Worm (Caenorhabditis elegans) whole organism, L3 larva: ENCODE measurements around the gene sre-5.

ENCODE experiments used
- R02D3.7 ChIP-seq: fragments of 150-350 bp; optimal IDR thresholded peaks from 2 replicates; lab custom pipeline; 2014; ENCODE audit warnings: missing biosample characterization, missing genetic modification characterization
- aly-2 ChIP-seq: fragments of 150-350 bp; optimal IDR thresholded peaks from 2 replicates; lab custom pipeline; 2014; ENCODE audit warnings: missing biosample characterization, missing genetic modification characterization
- ama-1 ChIP-seq: fragments of 150-350 bp; optimal IDR thresholded peaks from 2 replicates; lab custom pipeline; 2018
- ceh-16 ChIP-seq: sonication (generic microtip); optimal IDR thresholded peaks from 2 replicates; lab custom pipeline; 2017; ENCODE audit warnings: missing biosample characterization, missing genetic modification characterization
- ceh-28 ChIP-seq: fragments of 150-350 bp; optimal IDR thresholded peaks from 2 replicates; lab custom pipeline; 2014; ENCODE audit warnings: missing biosample characterization, missing genetic modification reagents, missing genetic modification characterization
- ceh-82 ChIP-seq: fragments of 150-350 bp; optimal IDR thresholded peaks from 2 replicates; lab custom pipeline; 2014; ENCODE audit warnings: missing biosample characterization, missing genetic modification characterization
- ceh-9 ChIP-seq: sonication (generic microtip); optimal IDR thresholded peaks from 2 replicates; lab custom pipeline; 2018; ENCODE audit warnings: missing biosample characterization, missing genetic modification characterization
- daf-12 ChIP-seq: fragments of 150-350 bp; optimal IDR thresholded peaks from 2 replicates; lab custom pipeline; 2014; ENCODE audit warnings: missing biosample characterization, missing genetic modification reagents, missing genetic modification characterization
- egl-27 ChIP-seq: sonication (generic microtip); optimal IDR thresholded peaks from 4 replicates; lab custom pipeline; 2017; ENCODE audit warnings: missing biosample characterization, missing genetic modification reagents, missing genetic modification characterization
- egl-5 ChIP-seq: fragments of 150-350 bp; optimal IDR thresholded peaks from 2 replicates; lab custom pipeline; 2017; ENCODE audit warnings: missing biosample characterization, missing genetic modification reagents, missing genetic modification characterization, inconsistent platforms
- elt-1 ChIP-seq: fragments of 150-350 bp; optimal IDR thresholded peaks from 2 replicates; lab custom pipeline; 2014; ENCODE audit warnings: missing biosample characterization, missing genetic modification characterization
- elt-2 ChIP-seq: sonication (generic microtip); optimal IDR thresholded peaks from 2 replicates; lab custom pipeline; 2016; ENCODE audit warnings: missing genetic modification reagents, mild to moderate bottlenecking, missing genetic modification characterization, missing compliant biosample characterization
- elt-3 ChIP-seq, 3 experiments: fragments of 150-350 bp in 1 of 3; sonication (generic microtip) in 2 of 3; optimal IDR thresholded peaks; 2 replicates in 2 of 3; 4 replicates in 1 of 3; lab custom pipeline; 2014 to 2017; ENCODE audit warnings: missing biosample characterization in 3 of 3, missing genetic modification characterization in 3 of 3
- eor-1 ChIP-seq, 2 experiments: fragments of 150-350 bp; optimal IDR thresholded peaks; 2 replicates each; lab custom pipeline; 2014 to 2018; ENCODE audit warnings: missing biosample characterization in 2 of 2, missing genetic modification characterization in 2 of 2
- fkh-10 ChIP-seq: sonication (generic microtip); optimal IDR thresholded peaks from 2 replicates; lab custom pipeline; 2017; ENCODE audit warnings: missing biosample characterization, missing genetic modification reagents, missing genetic modification characterization
- fos-1 ChIP-seq: fragments of 150-350 bp; optimal IDR thresholded peaks from 2 replicates; lab custom pipeline; 2014; ENCODE audit warnings: missing biosample characterization, missing genetic modification characterization
- hmg-11 ChIP-seq: sonication (generic microtip); optimal IDR thresholded peaks from 2 replicates; lab custom pipeline; 2016; ENCODE audit warnings: missing genetic modification characterization, missing compliant biosample characterization
- jun-1 ChIP-seq: fragments of 150-350 bp; optimal IDR thresholded peaks from 2 replicates; lab custom pipeline; 2014; ENCODE audit warnings: missing biosample characterization, missing genetic modification reagents, missing genetic modification characterization
- lin-15B ChIP-seq: fragments of 150-350 bp; optimal IDR thresholded peaks from 2 replicates; lab custom pipeline; 2014; ENCODE audit warnings: missing biosample characterization, missing genetic modification characterization
- lin-39 ChIP-seq: fragments of 150-350 bp; optimal IDR thresholded peaks from 2 replicates; lab custom pipeline; 2018; ENCODE audit warnings: missing biosample characterization, missing genetic modification reagents, missing genetic modification characterization
- lsy-12 ChIP-seq: sonication (generic microtip); optimal IDR thresholded peaks from 2 replicates; lab custom pipeline; 2016; ENCODE audit warnings: mild to moderate bottlenecking, missing genetic modification characterization, missing compliant biosample characterization
- mdl-1 ChIP-seq: fragments of 150-350 bp; optimal IDR thresholded peaks from 2 replicates; lab custom pipeline; 2014; ENCODE audit warnings: missing biosample characterization, missing genetic modification characterization
- mml-1 ChIP-seq: fragments of 150-350 bp; sonication (generic microtip); optimal IDR thresholded peaks from 3 replicates; lab custom pipeline; 2014; ENCODE audit warnings: missing biosample characterization, missing genetic modification characterization
- nfya-1 ChIP-seq: sonication (generic microtip); optimal IDR thresholded peaks from 2 replicates; lab custom pipeline; 2017; ENCODE audit warnings: missing genetic modification characterization, mild to moderate bottlenecking, missing compliant biosample characterization, antibody characterized with exemption, moderate library complexity; ENCODE audit not compliant: insufficient read depth
- nhr-23 ChIP-seq: fragments of 150-350 bp; optimal IDR thresholded peaks from 2 replicates; lab custom pipeline; 2014; ENCODE audit warnings: missing biosample characterization, missing genetic modification reagents, missing genetic modification characterization
- nhr-237 ChIP-seq: fragments of 150-350 bp; optimal IDR thresholded peaks from 2 replicates; lab custom pipeline; 2014; ENCODE audit warnings: missing biosample characterization, missing genetic modification characterization
- nhr-25 ChIP-seq: sonication (generic microtip); optimal IDR thresholded peaks from 2 replicates; lab custom pipeline; 2017; ENCODE audit warnings: missing biosample characterization, missing genetic modification characterization
- nhr-28 ChIP-seq: fragments of 150-350 bp; optimal IDR thresholded peaks from 2 replicates; lab custom pipeline; 2014; ENCODE audit warnings: missing biosample characterization, missing genetic modification characterization
- nhr-43 ChIP-seq: sonication (generic microtip); optimal IDR thresholded peaks from 2 replicates; lab custom pipeline; 2016; ENCODE audit warnings: mild to moderate bottlenecking, missing genetic modification characterization, missing compliant biosample characterization; ENCODE audit not compliant: poor library complexity, severe bottlenecking
- nhr-67 ChIP-seq: fragments of 150-350 bp; optimal IDR thresholded peaks from 2 replicates; lab custom pipeline; 2014; ENCODE audit warnings: missing biosample characterization, missing genetic modification characterization
- nhr-77 ChIP-seq: fragments of 150-350 bp; optimal IDR thresholded peaks from 2 replicates; lab custom pipeline; 2014; ENCODE audit warnings: missing biosample characterization, missing genetic modification characterization
- pha-4 ChIP-seq: fragments of 150-350 bp; optimal IDR thresholded peaks from 2 replicates; lab custom pipeline; 2014; ENCODE audit warnings: missing biosample characterization, missing genetic modification reagents, missing genetic modification characterization
- pqm-1 ChIP-seq: fragments of 150-350 bp; optimal IDR thresholded peaks from 2 replicates; lab custom pipeline; 2017; ENCODE audit warnings: missing biosample characterization, missing genetic modification characterization, inconsistent platforms
- sea-2 ChIP-seq: fragments of 150-350 bp; sonication (generic microtip); optimal IDR thresholded peaks from 4 replicates; lab custom pipeline; 2014; ENCODE audit warnings: missing biosample characterization, missing genetic modification reagents, missing genetic modification characterization
- skn-1 ChIP-seq: fragments of 150-350 bp; optimal IDR thresholded peaks from 2 replicates; lab custom pipeline; 2014; ENCODE audit warnings: missing biosample characterization, missing genetic modification characterization
- snpc-4 ChIP-seq: fragments of 150-350 bp; optimal IDR thresholded peaks from 2 replicates; lab custom pipeline; 2014; ENCODE audit warnings: missing biosample characterization, missing genetic modification characterization
- tbx-2 ChIP-seq: sonication (generic microtip); optimal IDR thresholded peaks from 2 replicates; lab custom pipeline; 2016; ENCODE audit warnings: mild to moderate bottlenecking, missing genetic modification characterization, missing compliant biosample characterization
- unc-39 ChIP-seq: sonication (generic microtip); optimal IDR thresholded peaks from 4 replicates; lab custom pipeline; 2017; ENCODE audit warnings: missing biosample characterization, missing genetic modification characterization
- ztf-11 ChIP-seq: fragments of 150-350 bp; optimal IDR thresholded peaks from 2 replicates; lab custom pipeline; 2014; ENCODE audit warnings: missing biosample characterization, missing genetic modification characterization

The sre-5 gene

ce11 chrIV:3519352-3519751 lies 45.6 kb upstream of the sre-5 start:
- TF ChIP-seq snpc-4 (tag; lab: Kevin White, UChicago): peak; percentile 95
- peak; percentile 63 for TF ChIP-seq nfya-1 (tag; lab: Kevin White, UChicago)
- no peak for TF ChIP-seq ama-1
- no peak for TF ChIP-seq R02D3.7
- peak; percentile 1 for TF ChIP-seq lin-15B (tag; lab: Kevin White, UChicago)
- no peak for TF ChIP-seq fkh-10 (GFP tag; lab: Kevin White, UChicago)
- TF ChIP-seq nhr-67 (tag; lab: Kevin White, UChicago): no peak
- no peak for TF ChIP-seq fos-1 (tag; lab: Kevin White, UChicago)
- TF ChIP-seq ceh-16 (tag; lab: Kevin White, UChicago): no peak
- peak; percentile 67 for TF ChIP-seq hmg-11
- TF ChIP-seq ceh-28 (tag; lab: Kevin White, UChicago): peak; percentile 28
- peak; percentile 30 for TF ChIP-seq nhr-23 (tag; lab: Kevin White, UChicago)
- TF ChIP-seq lin-39 (tag; lab: Kevin White, UChicago): peak; percentile 24
- TF ChIP-seq unc-39: no peak

ce11 chrIV:3520374-3520773 lies 44.6 kb upstream of the sre-5 start:
- TF ChIP-seq lin-39 (tag; lab: Kevin White, UChicago) (peak; percentile 13), egl-5 (tag; lab: Kevin White, UChicago) (no peak)

- peak; percentile 22 for TF ChIP-seq tbx-2 (tag; lab: Kevin White, UChicago)
- no peak for TF ChIP-seq unc-39
- TF ChIP-seq fos-1 (tag; lab: Kevin White, UChicago): no peak
- TF ChIP-seq nhr-23 (tag; lab: Kevin White, UChicago): no peak
- peak; percentile 73 for TF ChIP-seq hmg-11
- peak; percentile 33 for TF ChIP-seq egl-5 (tag; lab: Kevin White, UChicago)
- TF ChIP-seq egl-27: no peak
- TF ChIP-seq lin-39 (tag; lab: Kevin White, UChicago): peak; percentile 27
- TF ChIP-seq fkh-10 (GFP tag; lab: Kevin White, UChicago): no peak
- no peak for TF ChIP-seq lin-15B (tag; lab: Kevin White, UChicago)
- no peak for TF ChIP-seq elt-1 (tag; lab: Kevin White, UChicago)
- no peak for TF ChIP-seq aly-2 (tag; lab: Kevin White, UChicago)
- peak; percentile 40 for TF ChIP-seq nfya-1 (tag; lab: Kevin White, UChicago)
- TF ChIP-seq lsy-12 (tag; lab: Kevin White, UChicago): no peak
Measured at ce11 chrIV:3520957-3521356, 44.0 kb upstream of the sre-5 start.

- TF ChIP-seq sea-2 (GFP tag; lab: Kevin White, UChicago) (no peak), nhr-28 (tag; lab: Kevin White, UChicago) (no peak), nhr-23 (tag; lab: Kevin White, UChicago) (peak; percentile 7)
Measured at ce11 chrIV:3521710-3522109, 43.3 kb upstream of the sre-5 start.

ce11 chrIV:3523419-3523818 lies 41.6 kb upstream of the sre-5 start:
- no peak for TF ChIP-seq mdl-1 (tag; lab: Kevin White, UChicago)
- no peak for TF ChIP-seq nhr-43 (tag; lab: Kevin White, UChicago)
- TF ChIP-seq nhr-25 (tag; lab: Kevin White, UChicago): no peak
- TF ChIP-seq fos-1 (tag; lab: Kevin White, UChicago): no peak
- TF ChIP-seq ceh-28 (tag; lab: Kevin White, UChicago): no peak
- no peak for TF ChIP-seq ztf-11 (tag; lab: Kevin White, UChicago)
- no peak for TF ChIP-seq sea-2 (GFP tag; lab: Kevin White, UChicago)
- no peak for TF ChIP-seq R02D3.7
- TF ChIP-seq mml-1 (tag; lab: Kevin White, UChicago): no peak
- no peak for TF ChIP-seq nhr-237 (tag; lab: Kevin White, UChicago)

- TF ChIP-seq lin-39 (tag; lab: Kevin White, UChicago): peak; percentile 48
- TF ChIP-seq daf-12 (tag; lab: Kevin White, UChicago): no peak
- TF ChIP-seq ceh-82 (tag; lab: Kevin White, UChicago): no peak
- no peak for TF ChIP-seq ceh-16 (tag; lab: Kevin White, UChicago)
- TF ChIP-seq mml-1 (tag; lab: Kevin White, UChicago): no peak
- peak; percentile 45 for TF ChIP-seq lsy-12 (tag; lab: Kevin White, UChicago)
- no peak for TF ChIP-seq nhr-77 (tag; lab: Kevin White, UChicago)
- no peak for TF ChIP-seq egl-27
- TF ChIP-seq pha-4 (tag; lab: Kevin White, UChicago): peak; percentile 41
- TF ChIP-seq ceh-9 (tag; lab: Kevin White, UChicago): no peak
- TF ChIP-seq snpc-4 (tag; lab: Kevin White, UChicago): no peak
- peak; percentile 56 for TF ChIP-seq skn-1
- TF ChIP-seq eor-1 (tag; optimal IDR thresholded peaks at IDR 0.05; lab: Kevin White, UChicago): no peak
- TF ChIP-seq pqm-1: no peak
- no peak for TF ChIP-seq aly-2 (tag; lab: Kevin White, UChicago)
- peak; percentile 25 for TF ChIP-seq nfya-1 (tag; lab: Kevin White, UChicago)
- peak; percentile 21 for TF ChIP-seq nhr-23 (tag; lab: Kevin White, UChicago)
- no peak for TF ChIP-seq nhr-67 (tag; lab: Kevin White, UChicago)
- no peak for TF ChIP-seq R02D3.7
- TF ChIP-seq hmg-11: peak; percentile 10
- no peak for TF ChIP-seq egl-5 (tag; lab: Kevin White, UChicago)
- TF ChIP-seq jun-1 (tag; lab: Kevin White, UChicago): peak; percentile 29
- TF ChIP-seq nhr-43 (tag; lab: Kevin White, UChicago): no peak
- TF ChIP-seq nhr-25 (tag; lab: Kevin White, UChicago): peak; percentile 14
- no peak for TF ChIP-seq elt-3 (tag; optimal IDR thresholded peaks at IDR 0.05; lab: Kevin White, UChicago)
- TF ChIP-seq elt-2 (tag; lab: Kevin White, UChicago): peak; percentile 28
- no peak for TF ChIP-seq nhr-28 (tag; lab: Kevin White, UChicago)
Measured at ce11 chrIV:3524584-3525020, 40.4 kb upstream of the sre-5 start.
